Worm (Caenorhabditis elegans): Measurements from ENCODE around the gene F58E6.6.

F58E6.6 gene

ce11 chrV:9730743-9731706, 21.8 kb downstream of the F58E6.6 start (continued):
- TF ChIP-seq tag-97 (GFP tag; IDR thresholded peaks at IDR 0.05) (no peak), hmg-1.1 (GFP tag; IDR thresholded peaks at IDR 0.05) (peak; percentile 93), Y48G9A.11 (GFP tag; IDR thresholded peaks at IDR 0.05) (no peak), daf-12 (tag; optimal IDR thresholded peaks at IDR 0.05) (no peak), F37D6.2 (tag; optimal IDR thresholded peaks at IDR 0.05) (peak; percentile 90), zip-11 (GFP tag; IDR thresholded peaks at IDR 0.05) (no peak), dmd-8 (GFP tag; IDR thresholded peaks at IDR 0.05) (peak; percentile 68; the same call in 1 of the 2 replicates), D1046.2 (GFP tag; IDR thresholded peaks at IDR 0.05) (no peak; the same call in 1 of the 2 replicates), saeg-2 (GFP tag; IDR thresholded peaks at IDR 0.05) (peak; percentile 75; the same call in 1 of the 2 replicates)

- TF ChIP-seq mes-2 (tag; optimal IDR thresholded peaks at IDR 0.05; ENCODE audit: poor library complexity, severe bottlenecking), result peak; percentile 67
- no peak for TF ChIP-seq pha-4 (GFP tag; IDR thresholded peaks at IDR 0.05)
- TF ChIP-seq pha-4 (tag; optimal IDR thresholded peaks at IDR 0.05), result peak; percentile 67
- TF ChIP-seq ctbp-1 (GFP tag; IDR thresholded peaks at IDR 0.05), result 0 out of 2 replicates have a peak, but pooled peaks have one; percentile 34
- TF ChIP-seq daf-16 (GFP tag; optimal IDR thresholded peaks at IDR 0.05), result no peak
- peak; percentile 82 for TF ChIP-seq daf-16 (tag; optimal IDR thresholded peaks at IDR 0.05)
- peak; percentile 74 for TF ChIP-seq hlh-30 (tag; optimal IDR thresholded peaks at IDR 0.05; ENCODE audit: insufficient read depth)
- peak; percentile 57 for TF ChIP-seq nhr-28 (tag; optimal IDR thresholded peaks at IDR 0.05)
- no peak for TF ChIP-seq tra-1 (GFP tag; IDR thresholded peaks at IDR 0.05)
- peak; percentile 84 for TF ChIP-seq nhr-6 (tag; optimal IDR thresholded peaks at IDR 0.05)
- peak; percentile 10 for TF ChIP-seq nhr-102 (tag; optimal IDR thresholded peaks at IDR 0.05)
- TF ChIP-seq pqm-1 (tag; optimal IDR thresholded peaks at IDR 0.05), result peak; percentile 27
- peak; percentile 39; the same call in 1 of the 2 replicates for TF ChIP-seq hmg-1.1 (GFP tag; IDR thresholded peaks at IDR 0.05)
- peak in 1 of 2 experiments; percentile 33 for TF ChIP-seq mdl-1 (tag; optimal IDR thresholded peaks at IDR 0.05)
- TF ChIP-seq lsy-2 (tag; optimal IDR thresholded peaks at IDR 0.05), result peak in 1 of 2 experiments; percentile 89
- no peak for TF ChIP-seq Y75B8A.6 (GFP tag; IDR thresholded peaks at IDR 0.05)
- TF ChIP-seq rbr-2 (tag; optimal IDR thresholded peaks at IDR 0.05), result peak; percentile 34
- TF ChIP-seq T20F7.1 (GFP tag; optimal IDR thresholded peaks at IDR 0.05), result peak; percentile 63
- no peak for TF ChIP-seq nhr-42 (GFP tag; IDR thresholded peaks at IDR 0.05)
- peak in 1 of 2 experiments; percentile 40 for TF ChIP-seq hif-1 (tag; optimal IDR thresholded peaks at IDR 0.05)
- TF ChIP-seq lin-13 (GFP tag; optimal IDR thresholded peaks at IDR 0.05), result peak; percentile 43
- TF ChIP-seq egl-43 (GFP tag; IDR thresholded peaks at IDR 0.05), result no peak
- peak; percentile 78 for TF ChIP-seq aha-1 (tag)
- TF ChIP-seq dmd-6 (GFP tag; IDR thresholded peaks at IDR 0.05), result peak; percentile 40; the same call in 1 of the 2 replicates
- no peak for TF ChIP-seq dmd-8 (GFP tag; IDR thresholded peaks at IDR 0.05)
- no peak for TF ChIP-seq nhr-11 (tag; optimal IDR thresholded peaks at IDR 0.05)
- TF ChIP-seq nhr-77 (tag; optimal IDR thresholded peaks at IDR 0.05), result peak; percentile 66
- TF ChIP-seq mxl-2 (GFP tag; conservative IDR thresholded peaks at IDR 0.05), result no peak
- TF ChIP-seq lin-38 (GFP tag; IDR thresholded peaks at IDR 0.05), result peak; percentile 78
- TF ChIP-seq dve-1 (tag; optimal IDR thresholded peaks at IDR 0.05; ENCODE audit: insufficient read depth), result peak; percentile 65
- TF ChIP-seq hlh-11 (tag; optimal IDR thresholded peaks at IDR 0.05), result peak; percentile 62
- peak; percentile 70 for TF ChIP-seq dpl-1 (GFP tag; optimal IDR thresholded peaks at IDR 0.05)
- TF ChIP-seq mep-1 (tag; optimal IDR thresholded peaks at IDR 0.05), result peak; percentile 77
- peak; percentile 4 for TF ChIP-seq fkh-10 (GFP tag; optimal IDR thresholded peaks at IDR 0.05)
Measured at ce11 chrV:9729462-9730162, 23.2 kb downstream of the F58E6.6 start, which contains the start of the genes aagr-3 and drap-1. Gene aagr-3 (minus strand): TSS chrV:9729512. Gene drap-1 (plus strand): TSS chrV:9730106.

All from whole organism, L4 larva.